Worm (Caenorhabditis elegans) whole organism, L3 larva: ENCODE data around the gene anp-1.

Experiments
- R02D3.7 ChIP-seq: fragments of 150-350 bp; optimal IDR thresholded peaks from 2 replicates; lab custom pipeline; 2014; ENCODE audit warnings: missing biosample characterization, missing genetic modification characterization
- aly-2 ChIP-seq: fragments of 150-350 bp; optimal IDR thresholded peaks from 2 replicates; lab custom pipeline; 2014; ENCODE audit warnings: missing biosample characterization, missing genetic modification characterization
- ama-1 ChIP-seq: fragments of 150-350 bp; optimal IDR thresholded peaks from 2 replicates; lab custom pipeline; 2018
- ceh-16 ChIP-seq: sonication (generic microtip); optimal IDR thresholded peaks from 2 replicates; lab custom pipeline; 2017; ENCODE audit warnings: missing biosample characterization, missing genetic modification characterization
- ceh-28 ChIP-seq: fragments of 150-350 bp; optimal IDR thresholded peaks from 2 replicates; lab custom pipeline; 2014; ENCODE audit warnings: missing biosample characterization, missing genetic modification reagents, missing genetic modification characterization
- ceh-82 ChIP-seq: fragments of 150-350 bp; optimal IDR thresholded peaks from 2 replicates; lab custom pipeline; 2014; ENCODE audit warnings: missing biosample characterization, missing genetic modification characterization
- ceh-9 ChIP-seq: sonication (generic microtip); optimal IDR thresholded peaks from 2 replicates; lab custom pipeline; 2018; ENCODE audit warnings: missing biosample characterization, missing genetic modification characterization
- egl-5 ChIP-seq: fragments of 150-350 bp; optimal IDR thresholded peaks from 2 replicates; lab custom pipeline; 2017; ENCODE audit warnings: missing biosample characterization, missing genetic modification reagents, missing genetic modification characterization, inconsistent platforms
- elt-2 ChIP-seq: sonication (generic microtip); optimal IDR thresholded peaks from 2 replicates; lab custom pipeline; 2016; ENCODE audit warnings: missing genetic modification reagents, mild to moderate bottlenecking, missing genetic modification characterization, missing compliant biosample characterization
- fkh-10 ChIP-seq: sonication (generic microtip); optimal IDR thresholded peaks from 2 replicates; lab custom pipeline; 2017; ENCODE audit warnings: missing biosample characterization, missing genetic modification reagents, missing genetic modification characterization
- fkh-2 ChIP-seq: fragments of 150-350 bp; optimal IDR thresholded peaks from 2 replicates; lab custom pipeline; 2014; ENCODE audit warnings: missing biosample characterization, missing genetic modification reagents, missing genetic modification characterization
- fos-1 ChIP-seq: fragments of 150-350 bp; optimal IDR thresholded peaks from 2 replicates; lab custom pipeline; 2014; ENCODE audit warnings: missing biosample characterization, missing genetic modification characterization
- hmg-11 ChIP-seq: sonication (generic microtip); optimal IDR thresholded peaks from 2 replicates; lab custom pipeline; 2016; ENCODE audit warnings: missing genetic modification characterization, missing compliant biosample characterization
- jun-1 ChIP-seq: fragments of 150-350 bp; optimal IDR thresholded peaks from 2 replicates; lab custom pipeline; 2014; ENCODE audit warnings: missing biosample characterization, missing genetic modification reagents, missing genetic modification characterization
- lin-15B ChIP-seq: fragments of 150-350 bp; optimal IDR thresholded peaks from 2 replicates; lab custom pipeline; 2014; ENCODE audit warnings: missing biosample characterization, missing genetic modification characterization
- lin-39 ChIP-seq: fragments of 150-350 bp; optimal IDR thresholded peaks from 2 replicates; lab custom pipeline; 2018; ENCODE audit warnings: missing biosample characterization, missing genetic modification reagents, missing genetic modification characterization
- mdl-1 ChIP-seq: fragments of 150-350 bp; optimal IDR thresholded peaks from 2 replicates; lab custom pipeline; 2014; ENCODE audit warnings: missing biosample characterization, missing genetic modification characterization
- nfya-1 ChIP-seq: sonication (generic microtip); optimal IDR thresholded peaks from 2 replicates; lab custom pipeline; 2017; ENCODE audit warnings: missing genetic modification characterization, mild to moderate bottlenecking, missing compliant biosample characterization, antibody characterized with exemption, moderate library complexity; ENCODE audit not compliant: insufficient read depth
- nhr-23 ChIP-seq: fragments of 150-350 bp; optimal IDR thresholded peaks from 2 replicates; lab custom pipeline; 2014; ENCODE audit warnings: missing biosample characterization, missing genetic modification reagents, missing genetic modification characterization
- nhr-237 ChIP-seq: fragments of 150-350 bp; optimal IDR thresholded peaks from 2 replicates; lab custom pipeline; 2014; ENCODE audit warnings: missing biosample characterization, missing genetic modification characterization
- nhr-25 ChIP-seq: sonication (generic microtip); optimal IDR thresholded peaks from 2 replicates; lab custom pipeline; 2017; ENCODE audit warnings: missing biosample characterization, missing genetic modification characterization
- nhr-43 ChIP-seq: sonication (generic microtip); optimal IDR thresholded peaks from 2 replicates; lab custom pipeline; 2016; ENCODE audit warnings: mild to moderate bottlenecking, missing genetic modification characterization, missing compliant biosample characterization; ENCODE audit not compliant: poor library complexity, severe bottlenecking
- nhr-77 ChIP-seq: fragments of 150-350 bp; optimal IDR thresholded peaks from 2 replicates; lab custom pipeline; 2014; ENCODE audit warnings: missing biosample characterization, missing genetic modification characterization
- pha-4 ChIP-seq: fragments of 150-350 bp; optimal IDR thresholded peaks from 2 replicates; lab custom pipeline; 2014; ENCODE audit warnings: missing biosample characterization, missing genetic modification reagents, missing genetic modification characterization
- pqm-1 ChIP-seq: fragments of 150-350 bp; optimal IDR thresholded peaks from 2 replicates; lab custom pipeline; 2017; ENCODE audit warnings: missing biosample characterization, missing genetic modification characterization, inconsistent platforms
- sea-2 ChIP-seq: fragments of 150-350 bp; sonication (generic microtip); optimal IDR thresholded peaks from 4 replicates; lab custom pipeline; 2014; ENCODE audit warnings: missing biosample characterization, missing genetic modification reagents, missing genetic modification characterization
- skn-1 ChIP-seq: fragments of 150-350 bp; optimal IDR thresholded peaks from 2 replicates; lab custom pipeline; 2014; ENCODE audit warnings: missing biosample characterization, missing genetic modification characterization
- tbx-2 ChIP-seq: sonication (generic microtip); optimal IDR thresholded peaks from 2 replicates; lab custom pipeline; 2016; ENCODE audit warnings: mild to moderate bottlenecking, missing genetic modification characterization, missing compliant biosample characterization
- unc-39 ChIP-seq: sonication (generic microtip); optimal IDR thresholded peaks from 4 replicates; lab custom pipeline; 2017; ENCODE audit warnings: missing biosample characterization, missing genetic modification characterization
- zag-1 ChIP-seq: fragments of 150-350 bp; optimal IDR thresholded peaks from 2 replicates; lab custom pipeline; 2014; ENCODE audit warnings: missing biosample characterization, missing genetic modification characterization
- ztf-11 ChIP-seq: fragments of 150-350 bp; optimal IDR thresholded peaks from 2 replicates; lab custom pipeline; 2014; ENCODE audit warnings: missing biosample characterization, missing genetic modification characterization

The anp-1 gene

DNA sequence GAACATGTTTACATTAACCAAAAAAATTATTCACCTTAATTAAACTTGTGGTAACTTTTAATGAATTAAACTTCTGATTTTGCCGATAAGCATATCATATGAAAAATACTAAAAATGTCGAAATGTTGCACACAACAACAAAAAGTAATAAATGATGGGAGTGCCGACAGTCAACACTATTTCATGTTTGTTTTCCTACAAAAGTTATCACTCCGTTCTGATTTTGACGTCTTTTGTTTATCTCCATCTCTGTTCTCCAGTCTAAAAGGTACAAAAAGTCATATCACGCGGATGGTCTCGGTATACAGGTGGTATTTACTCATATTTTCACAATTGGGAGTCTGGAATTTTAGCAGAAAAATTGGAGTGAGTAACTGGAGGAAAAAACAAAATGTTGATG lies 43.9 kb upstream of the anp-1 start:
- TF ChIP-seq pqm-1 (peak; percentile 33), hmg-11 (tag; lab: Kevin White, UChicago) (no peak), nhr-77 (tag; lab: Kevin White, UChicago) (no peak), pha-4 (tag; lab: Kevin White, UChicago) (peak; percentile 89), nhr-237 (tag; lab: Kevin White, UChicago) (no peak)
- TF ChIP-seq, all 47 proteins: peak for 2

- TF ChIP-seq fkh-2 (tag; lab: Kevin White, UChicago) (no peak), nhr-23 (tag; lab: Kevin White, UChicago) (peak; percentile 53)
Observed at ce11 chrV:12816672-12817071, 42.6 kb upstream of the anp-1 start.

- no peak for TF ChIP-seq zag-1 (tag; lab: Kevin White, UChicago)
- no peak for TF ChIP-seq ztf-11 (tag; lab: Kevin White, UChicago)
- no peak for TF ChIP-seq R02D3.7 (tag; lab: Kevin White, UChicago)
- no peak for TF ChIP-seq ceh-82 (tag; lab: Kevin White, UChicago)
- TF ChIP-seq sea-2 (GFP tag; lab: Kevin White, UChicago), result no peak
- no peak for TF ChIP-seq ceh-16 (tag; lab: Kevin White, UChicago)
Observed at ce11 chrV:12818486-12818885, 40.8 kb upstream of the anp-1 start.

DNA sequence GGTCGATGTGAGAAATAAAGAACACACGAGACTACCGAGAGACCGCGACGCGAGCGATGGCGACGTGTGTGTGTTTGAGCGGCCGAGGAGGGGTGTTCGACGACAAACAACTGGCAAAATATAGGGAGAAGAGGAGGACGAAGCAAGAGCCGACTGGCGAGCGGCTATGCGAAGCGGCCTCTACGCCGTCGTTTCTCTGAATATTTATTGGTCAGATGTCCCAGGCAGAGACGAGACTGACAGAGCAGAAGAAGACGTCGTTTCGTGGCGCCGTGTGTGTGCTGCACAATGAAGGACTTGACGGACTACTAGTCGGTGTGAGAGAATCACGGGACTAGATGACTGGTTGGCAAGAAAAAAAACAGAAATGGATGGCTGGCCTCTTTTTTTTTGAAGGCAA lies 40.1 kb upstream of the anp-1 start:
- TF ChIP-seq lin-39 (peak; percentile 84), tbx-2 (tag; lab: Kevin White, UChicago) (no peak), fkh-10 (GFP tag; lab: Kevin White, UChicago) (peak; percentile 25), mdl-1 (peak; percentile 36), lin-15B (tag; lab: Kevin White, UChicago) (peak; percentile 21), ceh-28 (no peak), ama-1 (lab: Kevin White, UChicago) (peak; percentile 24), nfya-1 (peak; percentile 73), ceh-82 (tag; lab: Kevin White, UChicago) (no peak)

- TF ChIP-seq fkh-2 (tag; lab: Kevin White, UChicago) (no peak), pqm-1 (peak; percentile 68), skn-1 (no peak), elt-2 (tag; lab: Kevin White, UChicago) (peak; percentile 31), jun-1 (tag; lab: Kevin White, UChicago) (peak; percentile 65), unc-39 (tag; lab: Kevin White, UChicago) (no peak), ceh-9 (tag; lab: Kevin White, UChicago) (no peak)
Observed at ce11 chrV:12819792-12820453, 39.3 kb upstream of the anp-1 start, which contains the start of the genes ZC443.4 and ugt-18. ZC443.4 (minus strand) TSS chrV:12819886. ugt-18 (plus strand) TSS chrV:12820260.

- TF ChIP-seq elt-2 (tag; lab: Kevin White, UChicago), result peak; percentile 77
- TF ChIP-seq ceh-16 (tag; lab: Kevin White, UChicago), result no peak
- TF ChIP-seq ceh-82 (tag; lab: Kevin White, UChicago), result no peak
- no peak for TF ChIP-seq tbx-2 (tag; lab: Kevin White, UChicago)
- TF ChIP-seq egl-5 (tag; lab: Kevin White, UChicago), result no peak
- peak; percentile 26 for TF ChIP-seq jun-1 (tag; lab: Kevin White, UChicago)
- no peak for TF ChIP-seq pha-4 (tag; lab: Kevin White, UChicago)
- no peak for TF ChIP-seq nhr-25 (tag; lab: Kevin White, UChicago)
- no peak for TF ChIP-seq fos-1 (tag; lab: Kevin White, UChicago)
- TF ChIP-seq nhr-77 (tag; lab: Kevin White, UChicago), result no peak
- TF ChIP-seq mdl-1, result no peak
- peak; percentile 89 for TF ChIP-seq pqm-1
- no peak for TF ChIP-seq aly-2 (tag; lab: Kevin White, UChicago)
- no peak for TF ChIP-seq nhr-43 (tag; lab: Kevin White, UChicago)
Observed at ce11 chrV:12822065-12822464, 37.2 kb upstream of the anp-1 start.
